Worm (Caenorhabditis elegans) whole organism, L2 larva: Measurements from ENCODE around the gene C06C3.4.

Source experiments
- C34F6.9 ChIP-seq: fragments of 150-350 bp; optimal IDR thresholded peaks from 2 replicates; lab custom pipeline; 2014; ENCODE audit warnings: missing biosample characterization, missing genetic modification characterization
- F13H6.1 ChIP-seq: sonication (generic microtip); optimal IDR thresholded peaks from 2 replicates; lab custom pipeline; 2016; ENCODE audit warnings: missing genetic modification characterization, missing compliant biosample characterization
- R02D3.7 ChIP-seq: fragments of 150-350 bp; optimal IDR thresholded peaks from 2 replicates; lab custom pipeline; 2014; ENCODE audit warnings: missing biosample characterization, missing genetic modification characterization
- Y55F3AM.14 ChIP-seq: fragments of 200-800 bp; sonication (Bioruptor generic); optimal IDR thresholded peaks from 2 replicates; lab custom pipeline; 2018; ENCODE audit warnings: mild to moderate bottlenecking, missing genetic modification characterization, missing compliant biosample characterization
- ZK546.5 ChIP-seq: sonication (generic microtip); optimal IDR thresholded peaks from 2 replicates; lab custom pipeline; 2017; ENCODE audit warnings: missing biosample characterization, missing genetic modification characterization
- alr-1 ChIP-seq: fragments of 150-350 bp; optimal IDR thresholded peaks from 2 replicates; lab custom pipeline; 2014; ENCODE audit warnings: missing biosample characterization, missing genetic modification characterization
- aly-2 ChIP-seq: fragments of 150-350 bp; optimal IDR thresholded peaks from 2 replicates; lab custom pipeline; 2014; ENCODE audit warnings: missing biosample characterization, missing genetic modification characterization
- ama-1 ChIP-seq: fragments of 150-350 bp; optimal IDR thresholded peaks from 2 replicates; lab custom pipeline; 2018; ENCODE audit warnings: inconsistent platforms
- blmp-1 ChIP-seq: sonication (generic microtip); optimal IDR thresholded peaks from 2 replicates; lab custom pipeline; 2017; ENCODE audit warnings: missing genetic modification characterization, mild to moderate bottlenecking, missing compliant biosample characterization, antibody characterized with exemption, moderate library complexity; ENCODE audit not compliant: insufficient read depth
- ceh-16 ChIP-seq: fragments of 150-350 bp; optimal IDR thresholded peaks from 2 replicates; lab custom pipeline; 2014; ENCODE audit warnings: missing biosample characterization, missing genetic modification characterization
- ceh-82 ChIP-seq: fragments of 150-350 bp; optimal IDR thresholded peaks from 2 replicates; lab custom pipeline; 2014; ENCODE audit warnings: missing biosample characterization, missing genetic modification characterization
- crh-2 ChIP-seq: sonication (generic microtip); optimal IDR thresholded peaks from 2 replicates; lab custom pipeline; 2017; ENCODE audit warnings: missing biosample characterization, missing genetic modification characterization
- dmd-4 ChIP-seq: sonication (generic microtip); optimal IDR thresholded peaks from 2 replicates; lab custom pipeline; 2017; ENCODE audit warnings: missing biosample characterization, missing genetic modification characterization
- egl-27 ChIP-seq: sonication (generic microtip); optimal IDR thresholded peaks from 3 replicates; lab custom pipeline; 2017; ENCODE audit warnings: missing biosample characterization, missing genetic modification reagents, missing genetic modification characterization
- elt-1 ChIP-seq: fragments of 150-350 bp; optimal IDR thresholded peaks from 2 replicates; lab custom pipeline; 2014; ENCODE audit warnings: missing biosample characterization, missing genetic modification characterization
- elt-3 ChIP-seq: sonication (generic microtip); optimal IDR thresholded peaks from 2 replicates; lab custom pipeline; 2017; ENCODE audit warnings: missing biosample characterization, missing genetic modification characterization
- fos-1 ChIP-seq: fragments of 150-350 bp; optimal IDR thresholded peaks from 2 replicates; lab custom pipeline; 2014; ENCODE audit warnings: missing biosample characterization, missing genetic modification characterization
- gmeb-1 ChIP-seq: fragments of 150-350 bp; optimal IDR thresholded peaks from 2 replicates; lab custom pipeline; 2014; ENCODE audit warnings: missing biosample characterization, missing genetic modification characterization
- lin-11 ChIP-seq: fragments of 150-350 bp; sonication (generic microtip); optimal IDR thresholded peaks from 2 replicates; lab custom pipeline; 2014; ENCODE audit warnings: missing biosample characterization, missing genetic modification characterization, inconsistent platforms, mixed read lengths
- lin-13 ChIP-seq: fragments of 150-350 bp; optimal IDR thresholded peaks from 2 replicates; lab custom pipeline; 2014; ENCODE audit warnings: missing biosample characterization, missing genetic modification reagents, missing genetic modification characterization
- lin-39 ChIP-seq: fragments of 150-350 bp; optimal IDR thresholded peaks from 2 replicates; lab custom pipeline; 2014; ENCODE audit warnings: missing biosample characterization, missing genetic modification reagents, missing genetic modification characterization
- lsy-2 ChIP-seq, 2 experiments: fragments of 150-350 bp in 1 of 2; sonication (generic microtip) in 1 of 2; optimal IDR thresholded peaks; 2 replicates each; lab custom pipeline; 2014 to 2017; ENCODE audit warnings: missing biosample characterization in 2 of 2, missing genetic modification characterization in 2 of 2
- mab-5 ChIP-seq: fragments of 150-350 bp; optimal IDR thresholded peaks from 2 replicates; lab custom pipeline; 2014; ENCODE audit warnings: missing biosample characterization, missing genetic modification characterization
- mbf-1 ChIP-seq: sonication (generic microtip); optimal IDR thresholded peaks from 2 replicates; lab custom pipeline; 2017; ENCODE audit warnings: missing biosample characterization, missing genetic modification characterization
- mdl-1 ChIP-seq, 2 experiments: fragments of 150-350 bp in 1 of 2; sonication (generic microtip) in 1 of 2; optimal IDR thresholded peaks; 2 replicates each; lab custom pipeline; 2017; ENCODE audit warnings: missing biosample characterization in 2 of 2, missing genetic modification characterization in 2 of 2
- nhr-10 ChIP-seq: sonication (generic microtip); optimal IDR thresholded peaks from 2 replicates; lab custom pipeline; 2017; ENCODE audit warnings: missing biosample characterization, missing genetic modification characterization
- nhr-11 ChIP-seq: fragments of 150-350 bp; optimal IDR thresholded peaks from 2 replicates; lab custom pipeline; 2014; ENCODE audit warnings: missing biosample characterization, missing genetic modification characterization
- nhr-12 ChIP-seq: fragments of 150-350 bp; optimal IDR thresholded peaks from 2 replicates; lab custom pipeline; 2014; ENCODE audit warnings: missing biosample characterization, missing genetic modification characterization
- nhr-129 ChIP-seq: fragments of 150-350 bp; optimal IDR thresholded peaks from 2 replicates; lab custom pipeline; 2014; ENCODE audit warnings: missing biosample characterization, missing genetic modification characterization
- nhr-21 ChIP-seq: fragments of 150-350 bp; optimal IDR thresholded peaks from 2 replicates; lab custom pipeline; 2014; ENCODE audit warnings: missing biosample characterization, missing genetic modification characterization
- nhr-23 ChIP-seq: fragments of 150-350 bp; optimal IDR thresholded peaks from 2 replicates; lab custom pipeline; 2014; ENCODE audit warnings: missing biosample characterization, missing genetic modification reagents, missing genetic modification characterization
- nhr-237 ChIP-seq: fragments of 150-350 bp; optimal IDR thresholded peaks from 2 replicates; lab custom pipeline; 2014; ENCODE audit warnings: missing biosample characterization, missing genetic modification characterization
- nhr-25 ChIP-seq: fragments of 150-350 bp; sonication (generic microtip); optimal IDR thresholded peaks from 3 replicates; lab custom pipeline; 2014; ENCODE audit warnings: missing biosample characterization, missing genetic modification characterization
- nhr-6 ChIP-seq: fragments of 150-350 bp; optimal IDR thresholded peaks from 2 replicates; lab custom pipeline; 2014; ENCODE audit warnings: missing biosample characterization, missing genetic modification characterization
- nhr-77 ChIP-seq: fragments of 150-350 bp; optimal IDR thresholded peaks from 2 replicates; lab custom pipeline; 2014; ENCODE audit warnings: missing biosample characterization, missing genetic modification characterization
- peb-1 ChIP-seq: fragments of 150-350 bp; optimal IDR thresholded peaks from 2 replicates; lab custom pipeline; 2014; ENCODE audit warnings: missing biosample characterization, missing genetic modification characterization
- sem-4 ChIP-seq: fragments of 150-350 bp; optimal IDR thresholded peaks from 2 replicates; lab custom pipeline; 2014; ENCODE audit warnings: missing biosample characterization, missing genetic modification reagents, missing genetic modification characterization
- skn-1 ChIP-seq: sonication (generic microtip); optimal IDR thresholded peaks from 2 replicates; lab custom pipeline; 2017; ENCODE audit warnings: missing biosample characterization, missing genetic modification characterization
- sma-3 ChIP-seq: sonication (generic microtip); optimal IDR thresholded peaks from 2 replicates; lab custom pipeline; 2016; ENCODE audit warnings: missing genetic modification reagents, missing genetic modification characterization, missing compliant biosample characterization
- sma-9 ChIP-seq, 2 experiments: fragments of 150-350 bp in 1 of 2; sonication (generic microtip) in 1 of 2; optimal IDR thresholded peaks; 2 replicates each; lab custom pipeline; 2014 to 2016; ENCODE audit warnings: missing genetic modification characterization in 2 of 2, mild to moderate bottlenecking in 1 of 2, missing biosample characterization in 1 of 2, missing compliant biosample characterization in 1 of 2, missing genetic modification reagents in 1 of 2, moderate library complexity in 1 of 2
- snpc-4 ChIP-seq: fragments of 150-350 bp; optimal IDR thresholded peaks from 2 replicates; lab custom pipeline; 2014; ENCODE audit warnings: missing biosample characterization, missing genetic modification characterization
- unc-39 ChIP-seq: fragments of 150-350 bp; optimal IDR thresholded peaks from 2 replicates; lab custom pipeline; 2014; ENCODE audit warnings: missing biosample characterization, missing genetic modification characterization
- unc-55 ChIP-seq: fragments of 150-350 bp; sonication (generic microtip); optimal IDR thresholded peaks from 3 replicates; lab custom pipeline; 2014; ENCODE audit warnings: missing biosample characterization, missing genetic modification reagents, missing genetic modification characterization
- unc-62 ChIP-seq: fragments of 150-350 bp; optimal IDR thresholded peaks from 2 replicates; lab custom pipeline; 2014; ENCODE audit warnings: missing biosample characterization, missing genetic modification reagents, missing genetic modification characterization
- zag-1 ChIP-seq: fragments of 150-350 bp; optimal IDR thresholded peaks from 2 replicates; lab custom pipeline; 2014; ENCODE audit warnings: missing biosample characterization, missing genetic modification characterization
- ztf-1 ChIP-seq: fragments of 200-800 bp; sonication (Bioruptor generic); conservative IDR thresholded peaks from 2 replicates; pipeline ENCODE4 v1.3.6; 2022; ENCODE audit warnings: missing genetic modification characterization, missing compliant biosample characterization
- ztf-11 ChIP-seq: sonication (generic microtip); optimal IDR thresholded peaks from 2 replicates; lab custom pipeline; 2017; ENCODE audit warnings: missing biosample characterization, missing genetic modification characterization
- ztf-4 ChIP-seq: fragments of 150-350 bp; optimal IDR thresholded peaks from 2 replicates; lab custom pipeline; 2014; ENCODE audit warnings: missing biosample characterization, missing genetic modification characterization

Gene C06C3.4

ce11 chrII:9343955-9344354 is 29.1 kb upstream of the C06C3.4 start:
- TF ChIP-seq snpc-4: no peak
- no peak for TF ChIP-seq aly-2 (tag; lab: Kevin White, UChicago)
- TF ChIP-seq nhr-6 (tag; lab: Kevin White, UChicago): no peak
- no peak for TF ChIP-seq ceh-16
- no peak for TF ChIP-seq unc-39 (tag; lab: Kevin White, UChicago)
- no peak for TF ChIP-seq Y55F3AM.14 (GFP tag; lab: Kevin White, UChicago)
- TF ChIP-seq nhr-23 (tag; lab: Kevin White, UChicago): no peak
- TF ChIP-seq fos-1 (tag; lab: Kevin White, UChicago): peak; percentile 21
- no peak for TF ChIP-seq ztf-11 (tag; lab: Kevin White, UChicago)
- no peak for TF ChIP-seq R02D3.7 (tag; lab: Kevin White, UChicago)
- TF ChIP-seq nhr-237 (tag; lab: Kevin White, UChicago): no peak
- TF ChIP-seq elt-1 (tag; lab: Kevin White, UChicago): no peak
- TF ChIP-seq F13H6.1 (tag; lab: Kevin White, UChicago): no peak
- peak; percentile 44 for TF ChIP-seq egl-27 (tag; lab: Kevin White, UChicago)
- no peak for TF ChIP-seq nhr-10 (tag; lab: Kevin White, UChicago)
- TF ChIP-seq mab-5: no peak
- TF ChIP-seq peb-1: no peak
- TF ChIP-seq unc-55 (GFP tag; lab: Kevin White, UChicago): no peak
- TF ChIP-seq skn-1: no peak
- no peak for TF ChIP-seq ama-1 (lab: Kevin White, UChicago)
- no peak for TF ChIP-seq ZK546.5
- TF ChIP-seq nhr-21: peak; percentile 93
- no peak for TF ChIP-seq nhr-77
- TF ChIP-seq ztf-4: no peak
- TF ChIP-seq nhr-25: peak; percentile 69
- TF ChIP-seq lin-39 (tag; lab: Kevin White, UChicago): no peak
- no peak for TF ChIP-seq unc-62 (GFP tag; lab: Kevin White, UChicago)
- no peak for TF ChIP-seq lin-11 (tag; lab: Kevin White, UChicago)
- no peak for TF ChIP-seq C34F6.9 (tag; lab: Kevin White, UChicago)
- no peak for TF ChIP-seq nhr-11 (tag; lab: Kevin White, UChicago)
- no peak for TF ChIP-seq dmd-4 (tag; lab: Kevin White, UChicago)
- no peak for TF ChIP-seq crh-2 (tag; lab: Kevin White, UChicago)
- TF ChIP-seq sma-9 (GFP tag; optimal IDR thresholded peaks at IDR 0.05; lab: Kevin White, UChicago): peak; percentile 77
- TF ChIP-seq sma-9 (tag; optimal IDR thresholded peaks at IDR 0.05; lab: Kevin White, UChicago): no peak
- no peak for TF ChIP-seq ztf-1
- no peak for TF ChIP-seq mbf-1 (tag; lab: Kevin White, UChicago)
- no peak for TF ChIP-seq sem-4 (tag; lab: Kevin White, UChicago)
- TF ChIP-seq alr-1 (tag; lab: Kevin White, UChicago): no peak
- peak; percentile 67 for TF ChIP-seq sma-3 (GFP tag; lab: Kevin White, UChicago)
- TF ChIP-seq elt-3: no peak
- no peak for TF ChIP-seq nhr-12 (tag; lab: Kevin White, UChicago)
- TF ChIP-seq nhr-129: peak; percentile 54
- no peak for TF ChIP-seq ceh-82
- TF ChIP-seq blmp-1: peak; percentile 85
- TF ChIP-seq mdl-1 (tag; optimal IDR thresholded peaks at IDR 0.05; lab: Kevin White, UChicago): peak in 1 of 2 experiments; percentile 7
- TF ChIP-seq lin-13 (GFP tag; lab: Kevin White, UChicago): no peak
- TF ChIP-seq lsy-2 (tag; optimal IDR thresholded peaks at IDR 0.05; lab: Kevin White, UChicago): peak in 1 of 2 experiments; percentile 9
- no peak for TF ChIP-seq zag-1 (tag; lab: Kevin White, UChicago)
- TF ChIP-seq gmeb-1: peak; percentile 43
- TF ChIP-seq, all 48 proteins: peak for 11
